Worm (Caenorhabditis elegans) whole organism, L3 larva: ENCODE data around the gene srd-67.

Experiments
- daf-12 ChIP-seq: fragments of 150-350 bp; optimal IDR thresholded peaks from 2 replicates; lab custom pipeline; 2014; ENCODE audit warnings: missing biosample characterization, missing genetic modification reagents, missing genetic modification characterization
- fkh-10 ChIP-seq: sonication (generic microtip); optimal IDR thresholded peaks from 2 replicates; lab custom pipeline; 2017; ENCODE audit warnings: missing biosample characterization, missing genetic modification reagents, missing genetic modification characterization
- hmg-11 ChIP-seq: sonication (generic microtip); optimal IDR thresholded peaks from 2 replicates; lab custom pipeline; 2016; ENCODE audit warnings: missing genetic modification characterization, missing compliant biosample characterization
- lin-39 ChIP-seq: fragments of 150-350 bp; optimal IDR thresholded peaks from 2 replicates; lab custom pipeline; 2018; ENCODE audit warnings: missing biosample characterization, missing genetic modification reagents, missing genetic modification characterization
- nhr-237 ChIP-seq: fragments of 150-350 bp; optimal IDR thresholded peaks from 2 replicates; lab custom pipeline; 2014; ENCODE audit warnings: missing biosample characterization, missing genetic modification characterization
- pha-4 ChIP-seq: fragments of 150-350 bp; optimal IDR thresholded peaks from 2 replicates; lab custom pipeline; 2014; ENCODE audit warnings: missing biosample characterization, missing genetic modification reagents, missing genetic modification characterization
- snpc-4 ChIP-seq: fragments of 150-350 bp; optimal IDR thresholded peaks from 2 replicates; lab custom pipeline; 2014; ENCODE audit warnings: missing biosample characterization, missing genetic modification characterization
- tbx-2 ChIP-seq: sonication (generic microtip); optimal IDR thresholded peaks from 2 replicates; lab custom pipeline; 2016; ENCODE audit warnings: mild to moderate bottlenecking, missing genetic modification characterization, missing compliant biosample characterization
- unc-62 ChIP-seq: fragments of 150-350 bp; sonication (generic microtip); optimal IDR thresholded peaks from 4 replicates; lab custom pipeline; 2014; ENCODE audit warnings: missing biosample characterization, missing genetic modification reagents, missing genetic modification characterization

- TF ChIP-seq tbx-2 = no peak
- no peak for TF ChIP-seq lin-39
- TF ChIP-seq unc-62 = no peak
- no peak for TF ChIP-seq nhr-237 (tag; lab: Kevin White, UChicago)
- TF ChIP-seq fkh-10 (GFP tag; lab: Kevin White, UChicago) = no peak
- TF ChIP-seq hmg-11 (tag; lab: Kevin White, UChicago) = no peak
- TF ChIP-seq daf-12 = no peak
- no peak for TF ChIP-seq pha-4 (tag; lab: Kevin White, UChicago)
- no peak for TF ChIP-seq snpc-4 (tag; lab: Kevin White, UChicago)
These were observed 26.2 kb downstream of the srd-67 start, which contains the start of gene fbxa-12 for ce11 chrIII:2219408-2219807.
